Worm (Caenorhabditis elegans) whole organism, L2 larva: ENCODE measurements around the gene snt-6.

Source experiments
- C34F6.9 ChIP-seq: fragments of 150-350 bp; optimal IDR thresholded peaks from 2 replicates; lab custom pipeline; 2014; ENCODE audit warnings: missing biosample characterization, missing genetic modification characterization
- F13H6.1 ChIP-seq: sonication (generic microtip); optimal IDR thresholded peaks from 2 replicates; lab custom pipeline; 2016; ENCODE audit warnings: missing genetic modification characterization, missing compliant biosample characterization
- R02D3.7 ChIP-seq: fragments of 150-350 bp; optimal IDR thresholded peaks from 2 replicates; lab custom pipeline; 2014; ENCODE audit warnings: missing biosample characterization, missing genetic modification characterization
- ZK546.5 ChIP-seq: sonication (generic microtip); optimal IDR thresholded peaks from 2 replicates; lab custom pipeline; 2017; ENCODE audit warnings: missing biosample characterization, missing genetic modification characterization
- aly-2 ChIP-seq: fragments of 150-350 bp; optimal IDR thresholded peaks from 2 replicates; lab custom pipeline; 2014; ENCODE audit warnings: missing biosample characterization, missing genetic modification characterization
- ama-1 ChIP-seq: fragments of 150-350 bp; optimal IDR thresholded peaks from 2 replicates; lab custom pipeline; 2018; ENCODE audit warnings: inconsistent platforms
- blmp-1 ChIP-seq: sonication (generic microtip); optimal IDR thresholded peaks from 2 replicates; lab custom pipeline; 2017; ENCODE audit warnings: missing genetic modification characterization, mild to moderate bottlenecking, missing compliant biosample characterization, antibody characterized with exemption, moderate library complexity; ENCODE audit not compliant: insufficient read depth
- egl-27 ChIP-seq: sonication (generic microtip); optimal IDR thresholded peaks from 3 replicates; lab custom pipeline; 2017; ENCODE audit warnings: missing biosample characterization, missing genetic modification reagents, missing genetic modification characterization
- elt-1 ChIP-seq: fragments of 150-350 bp; optimal IDR thresholded peaks from 2 replicates; lab custom pipeline; 2014; ENCODE audit warnings: missing biosample characterization, missing genetic modification characterization
- elt-3 ChIP-seq: sonication (generic microtip); optimal IDR thresholded peaks from 2 replicates; lab custom pipeline; 2017; ENCODE audit warnings: missing biosample characterization, missing genetic modification characterization
- fos-1 ChIP-seq: fragments of 150-350 bp; optimal IDR thresholded peaks from 2 replicates; lab custom pipeline; 2014; ENCODE audit warnings: missing biosample characterization, missing genetic modification characterization
- gmeb-1 ChIP-seq: fragments of 150-350 bp; optimal IDR thresholded peaks from 2 replicates; lab custom pipeline; 2014; ENCODE audit warnings: missing biosample characterization, missing genetic modification characterization
- lsy-2 ChIP-seq, 2 experiments: fragments of 150-350 bp in 1 of 2; sonication (generic microtip) in 1 of 2; optimal IDR thresholded peaks; 2 replicates each; lab custom pipeline; 2014 to 2017; ENCODE audit warnings: missing biosample characterization in 2 of 2, missing genetic modification characterization in 2 of 2
- mab-5 ChIP-seq: fragments of 150-350 bp; optimal IDR thresholded peaks from 2 replicates; lab custom pipeline; 2014; ENCODE audit warnings: missing biosample characterization, missing genetic modification characterization
- mdl-1 ChIP-seq, 2 experiments: fragments of 150-350 bp in 1 of 2; sonication (generic microtip) in 1 of 2; optimal IDR thresholded peaks; 2 replicates each; lab custom pipeline; 2017; ENCODE audit warnings: missing biosample characterization in 2 of 2, missing genetic modification characterization in 2 of 2
- nhr-12 ChIP-seq: fragments of 150-350 bp; optimal IDR thresholded peaks from 2 replicates; lab custom pipeline; 2014; ENCODE audit warnings: missing biosample characterization, missing genetic modification characterization
- nhr-21 ChIP-seq: fragments of 150-350 bp; optimal IDR thresholded peaks from 2 replicates; lab custom pipeline; 2014; ENCODE audit warnings: missing biosample characterization, missing genetic modification characterization
- nhr-237 ChIP-seq: fragments of 150-350 bp; optimal IDR thresholded peaks from 2 replicates; lab custom pipeline; 2014; ENCODE audit warnings: missing biosample characterization, missing genetic modification characterization
- nhr-25 ChIP-seq: fragments of 150-350 bp; sonication (generic microtip); optimal IDR thresholded peaks from 3 replicates; lab custom pipeline; 2014; ENCODE audit warnings: missing biosample characterization, missing genetic modification characterization
- nhr-6 ChIP-seq: fragments of 150-350 bp; optimal IDR thresholded peaks from 2 replicates; lab custom pipeline; 2014; ENCODE audit warnings: missing biosample characterization, missing genetic modification characterization
- nhr-77 ChIP-seq: fragments of 150-350 bp; optimal IDR thresholded peaks from 2 replicates; lab custom pipeline; 2014; ENCODE audit warnings: missing biosample characterization, missing genetic modification characterization
- peb-1 ChIP-seq: fragments of 150-350 bp; optimal IDR thresholded peaks from 2 replicates; lab custom pipeline; 2014; ENCODE audit warnings: missing biosample characterization, missing genetic modification characterization
- sem-4 ChIP-seq: fragments of 150-350 bp; optimal IDR thresholded peaks from 2 replicates; lab custom pipeline; 2014; ENCODE audit warnings: missing biosample characterization, missing genetic modification reagents, missing genetic modification characterization
- sma-3 ChIP-seq: sonication (generic microtip); optimal IDR thresholded peaks from 2 replicates; lab custom pipeline; 2016; ENCODE audit warnings: missing genetic modification reagents, missing genetic modification characterization, missing compliant biosample characterization
- snpc-4 ChIP-seq: fragments of 150-350 bp; optimal IDR thresholded peaks from 2 replicates; lab custom pipeline; 2014; ENCODE audit warnings: missing biosample characterization, missing genetic modification characterization
- unc-39 ChIP-seq: fragments of 150-350 bp; optimal IDR thresholded peaks from 2 replicates; lab custom pipeline; 2014; ENCODE audit warnings: missing biosample characterization, missing genetic modification characterization
- unc-55 ChIP-seq: fragments of 150-350 bp; sonication (generic microtip); optimal IDR thresholded peaks from 3 replicates; lab custom pipeline; 2014; ENCODE audit warnings: missing biosample characterization, missing genetic modification reagents, missing genetic modification characterization
- unc-62 ChIP-seq: fragments of 150-350 bp; optimal IDR thresholded peaks from 2 replicates; lab custom pipeline; 2014; ENCODE audit warnings: missing biosample characterization, missing genetic modification reagents, missing genetic modification characterization
- zag-1 ChIP-seq: fragments of 150-350 bp; optimal IDR thresholded peaks from 2 replicates; lab custom pipeline; 2014; ENCODE audit warnings: missing biosample characterization, missing genetic modification characterization
- ztf-4 ChIP-seq: fragments of 150-350 bp; optimal IDR thresholded peaks from 2 replicates; lab custom pipeline; 2014; ENCODE audit warnings: missing biosample characterization, missing genetic modification characterization

Gene snt-6

ce11 chrII:757224-757623 lies 7.2 kb upstream of the snt-6 start:
- TF ChIP-seq peb-1 (tag; lab: Kevin White, UChicago) (no peak), zag-1 (tag; lab: Kevin White, UChicago) (no peak)

- TF ChIP-seq nhr-237 (tag; lab: Kevin White, UChicago) (no peak), egl-27 (no peak), gmeb-1 (tag; lab: Kevin White, UChicago) (no peak), fos-1 (no peak), nhr-6 (tag; lab: Kevin White, UChicago) (no peak), nhr-21 (tag; lab: Kevin White, UChicago) (no peak), C34F6.9 (tag; lab: Kevin White, UChicago) (no peak), unc-62 (GFP tag; lab: Kevin White, UChicago) (no peak)
Observed at ce11 chrII:756161-756560, 6.1 kb upstream of the snt-6 start.

- TF ChIP-seq ama-1 (lab: Kevin White, UChicago) (no peak), nhr-25 (tag; lab: Kevin White, UChicago) (no peak), ztf-4 (tag; lab: Kevin White, UChicago) (no peak), nhr-77 (tag; lab: Kevin White, UChicago) (no peak), snpc-4 (tag; lab: Kevin White, UChicago) (no peak), elt-3 (no peak)
Observed at ce11 chrII:754971-755370, 5.0 kb upstream of the snt-6 start.

ce11 chrII:753469-753868 lies 3.5 kb upstream of the snt-6 start:
- TF ChIP-seq nhr-12 (tag; lab: Kevin White, UChicago): no peak
- TF ChIP-seq C34F6.9 (tag; lab: Kevin White, UChicago): no peak
- no peak for TF ChIP-seq ama-1 (lab: Kevin White, UChicago)
- TF ChIP-seq elt-3: no peak
- TF ChIP-seq elt-1: no peak
- no peak for TF ChIP-seq peb-1 (tag; lab: Kevin White, UChicago)
- no peak for TF ChIP-seq ZK546.5
- no peak for TF ChIP-seq gmeb-1 (tag; lab: Kevin White, UChicago)
- TF ChIP-seq mdl-1 (tag; optimal IDR thresholded peaks at IDR 0.05; lab: Kevin White, UChicago): no peak
- no peak for TF ChIP-seq mab-5
- TF ChIP-seq aly-2: no peak
- no peak for TF ChIP-seq F13H6.1 (tag; lab: Kevin White, UChicago)
- TF ChIP-seq blmp-1: no peak

- TF ChIP-seq sem-4 (tag; lab: Kevin White, UChicago): no peak
- no peak for TF ChIP-seq gmeb-1 (tag; lab: Kevin White, UChicago)
Observed at ce11 chrII:751850-752249, 1.8 kb upstream of the snt-6 start.

ce11 chrII:740808-741207 lies 9.2 kb downstream of the snt-6 start, which contains the start of gene fbxc-48:
TSS of gene fbxc-48 (minus strand) at chrII:740908.
- TF ChIP-seq peb-1 (tag; lab: Kevin White, UChicago) (no peak), nhr-25 (tag; lab: Kevin White, UChicago) (no peak), gmeb-1 (tag; lab: Kevin White, UChicago) (no peak), nhr-6 (tag; lab: Kevin White, UChicago) (no peak), R02D3.7 (tag; lab: Kevin White, UChicago) (no peak), aly-2 (no peak), unc-39 (tag; lab: Kevin White, UChicago) (no peak), unc-55 (GFP tag; lab: Kevin White, UChicago) (no peak), nhr-237 (tag; lab: Kevin White, UChicago) (no peak), elt-1 (no peak), snpc-4 (tag; lab: Kevin White, UChicago) (no peak), sma-3 (no peak), ztf-4 (tag; lab: Kevin White, UChicago) (no peak), unc-62 (GFP tag; lab: Kevin White, UChicago) (no peak)

ce11 chrII:732393-732792 lies 17.6 kb downstream of the snt-6 start:
- TF ChIP-seq lsy-2 (tag; optimal IDR thresholded peaks at IDR 0.05; lab: Kevin White, UChicago): peak; percentile 42 to 86
- no peak for TF ChIP-seq nhr-77 (tag; lab: Kevin White, UChicago)
